Fruit fly (Drosophila melanogaster) Kc167 (cell line): Measurements from ENCODE around the gene Desat1.

ENCODE experiments used
- Myc ChIP-seq: fragments of >200 bp; optimal IDR thresholded peaks from 2 replicates; lab custom pipeline; 2017; ENCODE audit warnings: missing external identifiers
- Sin3A ChIP-seq: fragments of >200 bp; optimal IDR thresholded peaks from 2 replicates; lab custom pipeline; 2018; ENCODE audit warnings: missing external identifiers
- psq ChIP-seq: fragments of >200 bp; optimal IDR thresholded peaks from 2 replicates; lab custom pipeline; 2017; ENCODE audit warnings: missing external identifiers
- ttk ChIP-seq: sonication (Bioruptor generic); optimal IDR thresholded peaks from 2 replicates; lab custom pipeline; 2017; ENCODE audit warnings: missing external identifiers

- TF ChIP-seq psq (lab: Kevin White, UChicago) (no peak), ttk (lab: Kevin White, UChicago) (no peak), Sin3A (lab: Kevin White, UChicago) (no peak), Myc (lab: Kevin White, UChicago) (no peak)
Observed at dm6 chr3R:12429120-12429610, 10.2 kb upstream of the Desat1 start, which contains the start of the genes CG5641 and CG5245.
